Fruit fly (Drosophila melanogaster) ovary, adult (tissue): Measurements from ENCODE around the gene CG13989.

Experiments
- CG17801 ChIP-seq: fragments of 200-800 bp; optimal IDR thresholded peaks from 2 replicates; lab custom pipeline; 2019; ENCODE audit warnings: missing biosample characterization, mild to moderate bottlenecking, missing genetic modification characterization, moderate library complexity; ENCODE audit not compliant: partially characterized antibody

Gene CG13989

dm6 chr2L:6160100-6160499 is at the start of gene CG13989:
Gene CG13989, plus strand, starts transcription at chr2L:6160400.
- TF ChIP-seq CG17801 = no peak

DNA sequence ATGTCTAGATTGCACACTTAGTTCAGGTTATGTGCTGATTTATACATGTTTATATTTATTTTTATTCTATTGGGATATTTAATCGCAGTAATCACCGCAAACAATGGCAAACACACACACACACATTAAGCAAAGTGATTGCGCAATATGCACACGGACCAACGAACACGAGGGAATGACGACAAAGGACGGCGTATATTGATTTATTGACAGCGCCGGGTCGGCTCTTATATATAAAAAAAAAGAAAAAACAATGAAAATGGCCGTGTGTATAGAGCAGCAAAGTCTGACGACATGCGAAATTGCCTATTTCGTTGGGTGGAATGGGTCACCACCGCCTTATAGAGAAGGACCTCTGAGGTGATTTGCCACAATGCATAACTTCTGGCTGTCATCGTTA is 49.4 kb upstream of the CG13989 start:
- no peak for TF ChIP-seq CG17801

DNA sequence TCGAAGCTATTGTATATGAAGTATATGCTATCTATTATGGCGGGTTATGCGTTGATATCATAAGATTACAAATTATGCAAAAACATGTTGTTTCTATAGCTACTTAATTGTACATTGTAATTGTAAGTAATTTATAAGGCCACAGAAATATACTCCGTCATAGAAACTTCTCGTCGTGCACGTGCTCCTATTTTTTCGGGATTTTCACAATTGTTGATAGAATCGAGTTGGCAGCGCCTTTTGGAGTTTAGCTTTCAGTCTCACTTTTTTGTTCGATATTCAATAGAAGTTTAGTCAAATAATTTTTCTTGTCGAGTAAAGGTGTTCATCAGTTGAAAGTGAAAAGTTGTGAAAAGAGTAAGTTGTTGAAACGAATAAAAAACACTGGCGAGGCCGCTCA is 42.0 kb upstream of the CG13989 start, which contains the start of gene CG31642:
Gene CG31642, plus strand, starts transcription at position 301 of the 400 bp plus-strand sequence.
- TF ChIP-seq CG17801 = no peak

DNA sequence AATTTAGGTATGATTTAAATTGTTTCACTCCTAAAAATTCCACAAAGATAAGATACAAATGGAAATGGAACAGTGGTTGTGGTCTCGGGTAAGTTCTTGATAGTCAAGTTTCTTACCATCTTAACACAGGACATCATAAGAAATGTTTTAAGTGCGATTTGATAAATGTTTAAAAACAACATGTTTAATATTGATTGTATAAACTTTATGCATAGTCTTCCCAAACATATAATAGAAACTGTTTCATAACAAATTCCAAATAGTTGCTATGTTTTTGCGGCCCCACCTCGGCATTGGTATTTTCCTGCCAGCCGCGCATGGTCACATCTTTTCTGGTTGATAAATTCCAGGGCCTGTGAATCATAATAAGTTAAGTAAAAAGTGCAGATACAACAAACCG is 35.4 kb upstream of the CG13989 start, which contains the start of gene Arpc4:
Gene Arpc4, plus strand, starts transcription at position 318 of the 400 bp plus-strand sequence.
- TF ChIP-seq CG17801 = peak; percentile 23

DNA sequence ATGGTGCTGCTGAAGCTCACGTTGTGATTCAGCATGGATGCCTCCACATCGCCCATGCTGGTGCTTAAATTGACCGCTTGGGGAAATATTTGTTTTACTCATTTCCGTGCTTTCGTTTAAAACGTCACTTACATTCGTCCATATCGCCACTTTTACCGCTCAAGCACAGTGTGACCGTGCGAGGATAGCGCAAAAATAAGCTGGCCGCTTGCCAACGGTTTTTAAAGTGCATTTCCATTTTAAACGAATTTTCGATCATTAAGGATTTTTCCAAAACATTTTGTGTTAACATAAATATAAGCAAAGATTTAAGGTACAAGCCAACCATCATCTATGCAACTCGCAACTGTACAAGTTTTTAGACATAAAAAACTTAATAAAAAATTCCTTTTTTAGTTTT is 32.7 kb upstream of the CG13989 start, which contains the start of gene WDR79:
Gene WDR79, minus strand, starts transcription at position 298 of the 400 bp plus-strand sequence.
- no peak for TF ChIP-seq CG17801

DNA sequence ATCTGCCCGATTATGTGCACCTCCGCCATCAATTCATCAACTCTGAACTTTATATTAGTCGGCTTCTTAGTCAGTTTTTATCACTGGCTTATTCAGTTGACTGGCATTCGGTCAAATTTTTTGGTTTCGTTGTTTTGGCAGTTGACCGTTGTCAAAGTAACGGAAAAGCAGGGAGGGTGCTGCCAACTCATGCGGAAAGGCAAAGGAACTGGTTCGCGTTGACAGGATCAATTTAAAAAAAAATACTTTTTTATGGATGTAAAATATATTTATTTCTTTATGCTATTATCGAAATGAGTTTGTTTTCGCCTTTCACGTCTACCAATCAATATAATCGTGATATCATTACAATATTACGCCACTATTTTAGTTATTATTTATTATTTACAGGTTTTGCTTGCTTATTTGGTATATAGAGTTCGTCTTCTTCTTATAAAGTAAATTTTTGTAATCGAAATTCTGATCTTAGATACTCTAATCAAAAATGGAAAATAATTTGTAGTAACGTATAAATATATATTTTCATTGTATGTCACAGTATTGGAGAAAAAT is 29.6 kb upstream of the CG13989 start, which contains the start of the genes B9d2, tctn and CG9222:
Gene B9d2, minus strand, starts transcription at position 130 of the 552 bp plus-strand sequence.
Gene tctn, minus strand, starts transcription at position 130 of the 552 bp plus-strand sequence.
Gene CG9222, plus strand, starts transcription at position 502 of the 552 bp plus-strand sequence.
- TF ChIP-seq CG17801 = no peak

DNA sequence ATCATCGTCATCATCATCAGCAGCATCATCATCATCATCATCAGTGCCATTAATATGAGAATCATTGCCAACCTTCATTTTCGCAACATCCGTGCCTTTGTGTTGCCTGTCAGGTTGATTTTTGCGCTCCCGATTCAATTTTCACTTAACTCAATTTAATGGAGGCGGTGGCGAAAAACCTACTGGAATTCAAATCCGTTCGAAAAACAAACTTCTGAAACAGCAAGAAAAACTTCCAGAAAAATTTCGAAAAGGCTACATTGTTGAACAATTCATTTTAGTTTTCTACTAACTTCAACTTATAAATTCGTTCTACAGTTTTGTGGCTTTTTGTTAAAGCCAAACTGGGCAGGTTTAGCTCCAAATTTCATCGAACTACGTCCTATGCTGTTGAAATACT is 21.1 kb upstream of the CG13989 start, which contains the start of gene CG13991:
Gene CG13991, plus strand, starts transcription at position 301 of the 400 bp plus-strand sequence.
- no peak for TF ChIP-seq CG17801

DNA sequence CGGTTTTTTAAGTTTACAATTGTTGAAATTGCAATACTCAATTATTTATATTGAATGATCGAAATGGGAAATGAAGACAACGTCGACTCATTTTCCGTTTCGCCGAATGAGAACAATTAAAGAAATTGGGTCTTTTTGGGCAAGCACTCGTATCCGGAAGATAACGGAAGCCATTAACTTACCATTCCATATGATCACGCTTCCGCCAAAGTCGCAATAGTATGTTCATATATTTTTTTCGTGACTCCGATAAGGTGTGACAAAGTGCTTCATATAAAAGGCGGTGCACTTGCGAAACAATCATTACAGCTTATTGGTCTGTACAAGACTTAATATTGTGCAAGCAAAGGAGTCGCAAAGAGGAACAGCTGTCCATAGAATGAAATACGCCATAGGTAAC is 8.5 kb upstream of the CG13989 start, which contains the start of gene Muc26B:
Gene Muc26B, plus strand, starts transcription at position 301 of the 400 bp plus-strand sequence.
- TF ChIP-seq CG17801 = no peak

DNA sequence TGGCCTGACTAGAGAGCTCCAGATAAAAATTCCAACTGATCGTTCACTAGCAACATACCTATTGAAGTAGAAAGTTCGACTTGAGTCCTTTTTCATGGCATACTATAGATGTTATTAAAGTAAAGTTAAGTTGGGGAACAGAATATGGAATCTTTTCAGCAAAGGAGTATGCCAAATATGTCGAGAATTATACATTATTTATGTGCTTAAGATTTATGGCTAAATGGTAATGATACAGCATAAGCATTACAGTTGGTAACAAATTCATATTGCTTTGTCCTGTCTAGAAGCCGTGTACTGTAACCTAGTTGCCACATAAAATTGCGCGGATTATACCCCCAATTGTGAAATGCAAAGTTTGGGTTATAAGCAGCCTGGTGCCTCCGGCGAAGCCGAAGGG is 5.2 kb upstream of the CG13989 start, which contains the start of gene CG31639:
Gene CG31639, minus strand, starts transcription at position 101 of the 400 bp plus-strand sequence.
- TF ChIP-seq CG17801 = no peak

DNA sequence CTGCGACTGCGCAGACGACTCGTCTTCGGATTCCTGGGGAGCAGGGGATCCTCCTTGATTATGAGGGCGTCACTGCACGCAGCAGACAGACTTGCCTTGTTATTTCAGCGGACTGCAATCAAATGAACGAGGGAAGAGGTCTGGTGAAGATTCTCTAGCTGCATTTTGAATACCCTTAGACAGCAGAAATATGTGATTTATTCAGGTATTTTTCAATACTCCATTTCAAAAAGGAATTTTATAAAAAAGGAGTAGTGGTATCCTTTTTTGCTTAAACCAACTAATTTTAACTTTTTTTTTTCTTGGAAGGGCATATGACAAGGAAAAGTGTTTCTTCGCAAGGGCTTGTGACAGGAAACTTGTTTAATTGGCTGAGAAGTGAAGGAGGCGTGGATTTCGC is 5.5 kb downstream of the CG13989 start:
- no peak for TF ChIP-seq CG17801

dm6 chr2L:6169119-6169518 is 8.9 kb downstream of the CG13989 start:
- TF ChIP-seq CG17801 = no peak

dm6 chr2L:6171166-6171565 is 11.0 kb downstream of the CG13989 start:
- TF ChIP-seq CG17801 = no peak

DNA sequence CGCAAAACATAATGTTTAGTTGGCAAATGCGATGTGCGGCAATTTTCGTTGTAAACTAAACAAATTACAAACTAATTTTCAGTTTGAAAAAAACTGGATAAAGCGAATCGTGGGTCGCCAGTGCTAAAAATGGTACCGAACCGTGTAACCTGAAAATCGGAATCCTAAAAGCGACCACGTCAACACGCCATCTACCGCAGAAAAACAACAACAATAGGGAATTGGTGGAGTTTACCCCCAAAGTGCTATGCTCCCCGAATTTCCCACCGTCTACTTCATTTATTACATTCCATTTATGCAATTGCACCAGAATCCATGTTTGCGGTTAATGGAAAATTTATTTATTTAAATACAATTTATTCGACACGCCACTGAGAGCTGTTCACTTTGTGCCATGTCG is 12.8 kb downstream of the CG13989 start:
- TF ChIP-seq CG17801 = no peak

DNA sequence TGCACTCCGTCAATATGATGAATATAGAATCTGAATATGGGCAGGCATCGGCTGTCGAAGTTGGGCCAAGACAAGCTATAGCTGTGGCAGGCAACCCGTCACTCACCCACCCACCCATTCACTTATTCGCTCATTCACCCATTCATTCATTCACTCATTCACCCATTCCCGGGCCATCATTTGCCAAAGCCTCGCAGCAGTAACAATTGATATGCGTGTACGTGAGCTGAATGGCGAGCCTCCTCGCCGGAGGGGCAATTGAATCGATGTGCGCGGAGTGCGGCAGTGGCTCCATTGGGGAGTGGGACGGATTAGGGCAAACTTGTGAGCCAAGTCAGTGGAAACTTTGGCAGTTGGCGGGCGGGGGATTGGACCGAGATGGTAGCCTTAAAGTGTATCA is 16.2 kb downstream of the CG13989 start:
- no peak for TF ChIP-seq CG17801

DNA sequence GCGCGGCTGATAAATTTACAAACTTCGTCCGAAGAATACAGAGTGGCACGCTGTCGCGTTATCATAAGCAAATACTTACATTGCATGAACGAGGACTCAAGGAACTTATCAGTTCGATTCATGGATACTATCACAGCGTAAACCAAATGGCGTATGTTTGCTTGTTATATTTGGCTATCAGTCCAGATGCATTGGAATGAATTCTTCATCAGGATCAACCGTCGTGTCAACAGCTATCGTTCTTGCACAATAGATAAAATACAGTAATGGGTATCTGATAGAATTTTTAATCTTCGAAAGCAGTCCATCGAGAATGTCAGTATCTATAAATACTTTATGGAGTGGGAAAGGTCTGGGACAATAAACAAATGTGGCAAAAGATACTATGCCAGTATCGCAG is 16.9 kb downstream of the CG13989 start:
- TF ChIP-seq CG17801 = no peak

DNA sequence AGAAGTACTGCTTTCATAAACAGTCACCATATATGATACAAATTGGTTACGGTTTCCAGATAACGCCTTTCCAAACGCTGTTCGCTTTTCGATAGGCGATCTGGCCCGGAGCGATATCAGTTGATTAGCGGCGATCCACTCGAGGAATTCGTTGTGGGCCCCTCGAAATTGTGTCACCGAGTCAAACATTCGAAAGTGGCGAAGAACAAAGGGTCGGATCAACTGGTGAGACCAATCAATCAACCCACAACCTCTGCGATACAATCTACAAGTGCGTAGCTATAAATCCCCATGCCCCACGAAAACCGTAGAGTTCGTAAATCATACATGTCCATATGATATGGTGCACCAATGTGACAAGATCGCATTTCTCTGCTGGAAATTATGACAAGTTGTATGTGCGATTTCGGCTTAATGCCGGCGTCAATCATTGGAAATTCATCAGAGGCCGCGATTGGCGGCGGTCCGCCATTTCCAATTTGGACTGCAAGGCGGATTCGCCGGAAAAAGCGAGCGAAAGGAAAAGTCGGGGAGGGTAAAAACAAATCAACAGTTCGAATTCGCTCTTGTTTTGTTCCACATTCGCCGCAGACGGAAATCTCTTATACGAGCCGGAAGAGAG is 18.0 kb downstream of the CG13989 start:
- no peak for TF ChIP-seq CG17801

dm6 chr2L:6178740-6179633 is 18.8 kb downstream of the CG13989 start, which contains the start of gene smal:
Gene smal, plus strand, starts transcription at chr2L:6179133.
- no peak for TF ChIP-seq CG17801
